Worm (Caenorhabditis elegans) whole organism, late embryonic: ENCODE measurements around the gene F46B3.14.

Experiments used
- ceh-9 ChIP-seq: sonication (generic microtip); optimal IDR thresholded peaks from 2 replicates; lab custom pipeline; 2016; ENCODE audit warnings: mild to moderate bottlenecking, missing genetic modification characterization, inconsistent platforms, missing compliant biosample characterization
- dmd-4 ChIP-seq: sonication (generic microtip); optimal IDR thresholded peaks from 2 replicates; lab custom pipeline; 2016; ENCODE audit warnings: borderline replicate concordance, missing genetic modification characterization, missing compliant biosample characterization
- elt-2 ChIP-seq: sonication (generic microtip); optimal IDR thresholded peaks from 2 replicates; lab custom pipeline; 2016; ENCODE audit warnings: missing genetic modification reagents, missing genetic modification characterization, missing compliant biosample characterization
- pha-4 ChIP-seq: fragments of 150-350 bp; optimal IDR thresholded peaks from 2 replicates; lab custom pipeline; 2018; ENCODE audit warnings: missing biosample characterization, missing genetic modification reagents, missing genetic modification characterization
- rnt-1 ChIP-seq: sonication (generic microtip); optimal IDR thresholded peaks from 2 replicates; lab custom pipeline; 2016; ENCODE audit warnings: missing genetic modification characterization, missing compliant biosample characterization
- sox-2 ChIP-seq: fragments of 200-800 bp; sonication (Bioruptor generic); IDR thresholded peaks from 2 replicates; pipeline ENCODE4 v1.3.6; 2022; ENCODE audit warnings: missing genetic modification reagents, missing genetic modification characterization, missing compliant biosample characterization
- tbx-2 ChIP-seq: sonication (generic microtip); optimal IDR thresholded peaks from 2 replicates; lab custom pipeline; 2016; ENCODE audit warnings: missing genetic modification characterization, missing compliant biosample characterization
- ztf-16 ChIP-seq: sonication (generic microtip); optimal IDR thresholded peaks from 2 replicates; lab custom pipeline; 2017; ENCODE audit warnings: missing genetic modification characterization, missing compliant biosample characterization

DNA sequence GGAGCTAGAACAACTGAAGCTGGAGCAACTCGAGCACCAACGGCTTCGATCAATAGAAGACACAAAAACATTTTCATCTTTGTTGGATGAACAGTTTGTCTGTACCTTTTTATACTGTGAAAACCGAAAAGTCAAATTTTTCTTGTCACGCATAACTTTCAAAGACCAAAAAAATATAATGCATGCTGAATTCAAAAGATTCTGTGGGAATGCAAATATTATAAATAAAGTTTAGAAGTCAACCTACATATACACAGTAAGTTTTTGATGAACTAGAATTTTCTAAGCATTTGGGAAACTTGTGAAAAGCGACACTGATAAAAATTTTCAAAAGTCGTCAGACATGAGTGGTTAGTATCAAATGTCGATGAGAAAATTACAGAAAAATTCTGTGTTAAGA is 2.5 kb upstream of the F46B3.14 start, which contains the start of gene F46B3.15:
- TF ChIP-seq elt-2 (tag; lab: Kevin White, UChicago) (no peak), rnt-1 (tag; lab: Kevin White, UChicago) (no peak), sox-2 (GFP tag; lab: Robert Waterston, UW) (no peak), dmd-4 (tag; lab: Kevin White, UChicago) (no peak), pha-4 (tag; lab: Kevin White, UChicago) (no peak), tbx-2 (no peak), ceh-9 (no peak), ztf-16 (tag; lab: Kevin White, UChicago) (no peak)
